Worm (Caenorhabditis elegans) whole organism, L1 larva: ENCODE data around the gene mam-6.

Experiments used
- C34B4.2 ChIP-seq: sonication (generic microtip); optimal IDR thresholded peaks from 2 replicates; lab custom pipeline; 2017; ENCODE audit warnings: mild to moderate bottlenecking, missing genetic modification characterization, missing compliant biosample characterization
- alr-1 ChIP-seq: fragments of 200-800 bp; sonication (Bioruptor generic); optimal IDR thresholded peaks from 2 replicates; lab custom pipeline; 2018; ENCODE audit warnings: borderline replicate concordance, mild to moderate bottlenecking, missing genetic modification characterization, missing compliant biosample characterization
- sptf-1 ChIP-seq: fragments of 150-350 bp; optimal IDR thresholded peaks from 2 replicates; lab custom pipeline; 2014; ENCODE audit warnings: missing biosample characterization, missing genetic modification characterization
- swsn-7 ChIP-seq: sonication (generic microtip); optimal IDR thresholded peaks from 2 replicates; lab custom pipeline; 2016; ENCODE audit warnings: missing genetic modification characterization, missing compliant biosample characterization

ce11 chrX:15035748-15036147, 33.4 kb downstream of the mam-6 start:
- TF ChIP-seq sptf-1 (tag; lab: Kevin White, UChicago) (no peak), C34B4.2 (no peak), swsn-7 (tag; lab: Kevin White, UChicago) (no peak), alr-1 (tag; lab: Kevin White, UChicago) (no peak)
